Worm (Caenorhabditis elegans) whole organism, young adult: ENCODE data around the gene dsb-3.

Source experiments
- B0035.1 ChIP-seq: sonication (generic microtip); optimal IDR thresholded peaks from 2 replicates; lab custom pipeline; 2016; ENCODE audit warnings: missing genetic modification characterization, mild to moderate bottlenecking, missing compliant biosample characterization, missing genotype, missing genetic modification reagents
- C06A6.2 ChIP-seq: fragments of 200-800 bp; sonication (Bioruptor generic); conservative IDR thresholded peaks from 2 replicates; pipeline ENCODE4 v1.3.6; 2022; ENCODE audit warnings: missing genetic modification characterization, missing compliant biosample characterization
- F10E7.11 ChIP-seq: sonication (generic microtip); optimal IDR thresholded peaks from 2 replicates; lab custom pipeline; 2017; ENCODE audit warnings: mild to moderate bottlenecking, missing genetic modification characterization, moderate library complexity, missing compliant biosample characterization
- F37B4.10 ChIP-seq: fragments of 200-800 bp; sonication (Bioruptor generic); IDR thresholded peaks from 2 replicates; pipeline ENCODE4 v1.3.6; 2022; ENCODE audit warnings: missing genetic modification characterization, missing compliant biosample characterization
- F39B2.1 ChIP-seq: fragments of 200-800 bp; sonication (Bioruptor generic); IDR thresholded peaks from 2 replicates; pipeline ENCODE4 v1.3.6; 2022; ENCODE audit warnings: missing genetic modification reagents, missing genetic modification characterization, missing compliant biosample characterization
- F52B5.7 ChIP-seq: sonication (generic microtip); optimal IDR thresholded peaks from 2 replicates; lab custom pipeline; 2016; ENCODE audit warnings: mild to moderate bottlenecking, missing genetic modification characterization, missing compliant biosample characterization
- F57A8.1 ChIP-seq: fragments of 200-800 bp; sonication (Bioruptor generic); optimal IDR thresholded peaks from 2 replicates; lab custom pipeline; 2018; ENCODE audit warnings: mild to moderate bottlenecking, missing genetic modification characterization, moderate library complexity, missing compliant biosample characterization
- Y56A3A.18 ChIP-seq: fragments of 200-800 bp; sonication (Bioruptor generic); IDR thresholded peaks from 2 replicates; pipeline ENCODE4 v1.3.6; 2022; ENCODE audit warnings: missing genetic modification reagents, missing genetic modification characterization, missing compliant biosample characterization
- Y79H2A.3 ChIP-seq: fragments of 200-800 bp; sonication (Bioruptor generic); conservative IDR thresholded peaks from 2 replicates; pipeline ENCODE4 v1.3.6; 2022; ENCODE audit warnings: missing genetic modification reagents, missing genetic modification characterization, missing compliant biosample characterization
- Y95B8A.8 ChIP-seq: fragments of 200-800 bp; sonication (Bioruptor generic); IDR thresholded peaks from 2 replicates; pipeline ENCODE4 v1.3.6; 2022; ENCODE audit warnings: missing genetic modification reagents, missing genetic modification characterization, missing compliant biosample characterization
- ZK185.1 ChIP-seq: sonication (generic microtip); optimal IDR thresholded peaks from 2 replicates; lab custom pipeline; 2016; ENCODE audit warnings: mild to moderate bottlenecking, missing genetic modification characterization, missing compliant biosample characterization; ENCODE audit not compliant: poor library complexity, severe bottlenecking
- atf-7 ChIP-seq: sonication (generic microtip); optimal IDR thresholded peaks from 2 replicates; lab custom pipeline; 2017; ENCODE audit warnings: mild to moderate bottlenecking, missing genetic modification characterization, missing compliant biosample characterization
- bed-2 ChIP-seq: fragments of 200-800 bp; sonication (Bioruptor generic); IDR thresholded peaks from 2 replicates; pipeline ENCODE4 v1.3.6; 2022; ENCODE audit warnings: missing genetic modification reagents, missing genetic modification characterization, missing compliant biosample characterization
- ceh-79 ChIP-seq: sonication (generic microtip); optimal IDR thresholded peaks from 2 replicates; lab custom pipeline; 2017; ENCODE audit warnings: mild to moderate bottlenecking, missing genetic modification characterization, missing compliant biosample characterization
- egl-18 ChIP-seq: fragments of 200-800 bp; sonication (Bioruptor generic); IDR thresholded peaks from 2 replicates; pipeline ENCODE4 v1.3.6; 2022; ENCODE audit warnings: missing genetic modification reagents, missing genetic modification characterization, missing compliant biosample characterization
- egl-44 ChIP-seq: fragments of 200-800 bp; sonication (Bioruptor generic); IDR thresholded peaks from 2 replicates; pipeline ENCODE4 v1.3.6; 2022; ENCODE audit warnings: missing genetic modification reagents, missing genetic modification characterization, missing compliant biosample characterization
- egrh-3 ChIP-seq: fragments of 200-800 bp; sonication (Bioruptor generic); IDR thresholded peaks from 2 replicates; pipeline ENCODE4 v1.3.6; 2022; ENCODE audit warnings: missing genetic modification reagents, missing genetic modification characterization, missing compliant biosample characterization
- let-526 ChIP-seq: fragments of 200-800 bp; sonication (Bioruptor generic); IDR thresholded peaks from 2 replicates; pipeline ENCODE4 v1.3.6; 2022; ENCODE audit warnings: missing genetic modification reagents, missing genetic modification characterization, missing compliant biosample characterization
- let-607 ChIP-seq, 2 experiments: fragments of 200-800 bp in 1 of 2; sonication (Bioruptor generic) in 1 of 2; sonication (generic microtip) in 1 of 2; optimal IDR thresholded peaks; 2 replicates each; lab custom pipeline; 2016 to 2018; ENCODE audit warnings: mild to moderate bottlenecking in 2 of 2, missing compliant biosample characterization in 2 of 2, missing genetic modification characterization in 2 of 2, moderate library complexity in 2 of 2, missing genotype in 1 of 2
- lin-54 ChIP-seq: fragments of 200-800 bp; sonication (Bioruptor generic); optimal IDR thresholded peaks from 2 replicates; lab custom pipeline; 2018; ENCODE audit warnings: mild to moderate bottlenecking, missing genetic modification characterization, missing compliant biosample characterization
- madf-3 ChIP-seq: fragments of 200-800 bp; sonication (Bioruptor generic); IDR thresholded peaks from 2 replicates; pipeline ENCODE4 v1.3.6; 2022; ENCODE audit warnings: missing genetic modification reagents, missing genetic modification characterization, missing compliant biosample characterization
- madf-8 ChIP-seq: fragments of 200-800 bp; sonication (Bioruptor generic); conservative IDR thresholded peaks from 2 replicates; pipeline ENCODE4 v1.3.6; 2022; ENCODE audit warnings: missing genetic modification reagents, missing genetic modification characterization, missing compliant biosample characterization
- mel-28 ChIP-seq: sonication (generic microtip); optimal IDR thresholded peaks from 2 replicates; lab custom pipeline; 2016; ENCODE audit warnings: borderline replicate concordance, mild to moderate bottlenecking, missing genetic modification characterization, missing compliant biosample characterization
- nfya-2 ChIP-seq: fragments of 200-800 bp; sonication (Bioruptor generic); IDR thresholded peaks from 2 replicates; pipeline ENCODE4 v1.3.6; 2022; ENCODE audit warnings: missing genetic modification reagents, missing genetic modification characterization, missing compliant biosample characterization
- nfyb-1 ChIP-seq: fragments of 200-800 bp; sonication (Bioruptor generic); IDR thresholded peaks from 2 replicates; pipeline ENCODE4 v1.3.6; 2022; ENCODE audit warnings: missing genetic modification reagents, missing genetic modification characterization, missing compliant biosample characterization
- nhr-80 ChIP-seq: sonication (generic microtip); optimal IDR thresholded peaks from 2 replicates; lab custom pipeline; 2016; ENCODE audit warnings: missing genetic modification characterization, missing compliant biosample characterization
- pha-4 ChIP-seq: fragments of 150-350 bp; sonication (generic microtip); optimal IDR thresholded peaks from 2 replicates; lab custom pipeline; 2014; ENCODE audit warnings: missing biosample characterization, missing genetic modification reagents, missing genetic modification characterization
- sdz-38 ChIP-seq: sonication (generic microtip); optimal IDR thresholded peaks from 2 replicates; lab custom pipeline; 2016; ENCODE audit warnings: missing genotype, missing genetic modification characterization, missing compliant biosample characterization
- snpc-4 ChIP-seq, 5 experiments: fragments of 150-350 bp in 1 of 5; sonication (generic microtip) in 4 of 5; optimal IDR thresholded peaks; 2 replicates each; lab custom pipeline; 2014 to 2018; ENCODE audit warnings: missing genetic modification characterization in 5 of 5, missing biosample characterization in 3 of 5, antibody characterized with exemption in 2 of 5, mild to moderate bottlenecking in 2 of 5, missing compliant biosample characterization in 2 of 5, missing genotype in 2 of 5, moderate library complexity in 2 of 5, missing genetic modification reagents in 1 of 5
- sptf-2 ChIP-seq: fragments of 200-800 bp; sonication (Bioruptor generic); optimal IDR thresholded peaks from 2 replicates; lab custom pipeline; 2018; ENCODE audit warnings: mild to moderate bottlenecking, missing genetic modification characterization, missing compliant biosample characterization
- tbp1 ChIP-seq: fragments of 200-800 bp; sonication (Bioruptor generic); optimal IDR thresholded peaks from 2 replicates; lab custom pipeline; 2018; ENCODE audit warnings: mild to moderate bottlenecking, missing genetic modification characterization, missing compliant biosample characterization
- unc-130 ChIP-seq: sonication (generic microtip); optimal IDR thresholded peaks from 2 replicates; lab custom pipeline; 2016; ENCODE audit warnings: missing genetic modification reagents, missing genetic modification characterization, missing compliant biosample characterization
- zfh-2 ChIP-seq: fragments of 200-800 bp; sonication (Bioruptor generic); conservative IDR thresholded peaks from 2 replicates; pipeline ENCODE4 v1.3.6; 2022; ENCODE audit warnings: missing genetic modification reagents, missing genetic modification characterization, missing compliant biosample characterization
- ztf-18 ChIP-seq: sonication (generic microtip); optimal IDR thresholded peaks from 2 replicates; lab custom pipeline; 2016; ENCODE audit warnings: missing genotype, mild to moderate bottlenecking, missing genetic modification characterization, missing compliant biosample characterization
- ztf-25 ChIP-seq: fragments of 200-800 bp; sonication (Bioruptor generic); IDR thresholded peaks from 2 replicates; pipeline ENCODE4 v1.3.6; 2022; ENCODE audit warnings: missing genetic modification reagents, missing genetic modification characterization, missing compliant biosample characterization
- ztf-26 ChIP-seq: sonication (generic microtip); optimal IDR thresholded peaks from 2 replicates; lab custom pipeline; 2017; ENCODE audit warnings: missing genetic modification characterization, missing compliant biosample characterization
- ztf-3 ChIP-seq: fragments of 200-800 bp; sonication (Bioruptor generic); optimal IDR thresholded peaks from 2 replicates; lab custom pipeline; 2018; ENCODE audit warnings: mild to moderate bottlenecking, missing genetic modification characterization, missing compliant biosample characterization

Gene dsb-3

DNA sequence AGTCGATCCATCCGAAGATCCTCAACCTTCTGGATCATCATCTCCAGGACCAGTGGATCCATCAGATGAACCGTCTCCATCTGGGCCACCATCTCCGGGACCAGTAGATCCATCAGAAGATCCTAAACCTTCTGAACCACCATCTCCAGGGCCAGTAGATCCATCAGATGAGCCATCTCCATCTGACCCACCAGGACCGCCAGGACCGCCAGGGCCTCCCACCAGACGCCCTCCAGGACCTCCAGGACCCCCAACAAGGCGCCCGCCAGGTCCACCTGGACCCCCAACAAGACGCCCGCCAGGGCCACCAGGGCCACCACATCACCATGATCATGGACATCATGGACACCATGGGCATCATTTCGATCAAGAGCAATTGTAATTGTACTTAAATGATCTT is 32.2 kb downstream of the dsb-3 start:
- TF ChIP-seq C06A6.2 (no peak), unc-130 (GFP tag; lab: Kevin White, UChicago) (no peak), egrh-3 (GFP tag; lab: Robert Waterston, UW) (peak; percentile 86; the same call in 1 of the 2 replicates), zfh-2 (GFP tag; lab: Robert Waterston, UW) (peak; percentile 88), F52B5.7 (no peak)

DNA sequence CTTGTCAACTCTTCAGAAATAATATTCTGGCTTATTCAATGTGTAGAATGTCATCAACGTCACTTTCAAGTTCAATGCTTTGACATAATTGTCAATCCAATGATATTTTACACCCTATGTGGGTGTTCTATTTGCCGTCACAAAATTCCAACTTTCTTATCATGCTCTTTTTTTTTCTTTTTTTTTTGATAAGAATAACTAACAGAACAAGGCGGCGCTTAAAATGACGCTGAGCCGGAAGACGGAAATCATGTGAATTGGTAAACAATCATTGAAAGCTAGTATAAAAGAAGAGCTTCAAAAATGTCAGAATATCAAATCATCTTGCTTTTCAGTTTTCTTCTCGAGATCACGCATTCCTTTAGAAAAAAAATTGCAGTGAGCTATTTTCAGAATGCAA is 33.1 kb downstream of the dsb-3 start, which contains the start of gene C50F7.5:
TSS of gene C50F7.5 (plus strand) at position 395 of the 400 bp plus-strand sequence.
- TF ChIP-seq nhr-80 (peak; percentile 26), egl-44 (GFP tag; lab: Robert Waterston, UW) (no peak)
- TF ChIP-seq, all 124 proteins: peak for 1

DNA sequence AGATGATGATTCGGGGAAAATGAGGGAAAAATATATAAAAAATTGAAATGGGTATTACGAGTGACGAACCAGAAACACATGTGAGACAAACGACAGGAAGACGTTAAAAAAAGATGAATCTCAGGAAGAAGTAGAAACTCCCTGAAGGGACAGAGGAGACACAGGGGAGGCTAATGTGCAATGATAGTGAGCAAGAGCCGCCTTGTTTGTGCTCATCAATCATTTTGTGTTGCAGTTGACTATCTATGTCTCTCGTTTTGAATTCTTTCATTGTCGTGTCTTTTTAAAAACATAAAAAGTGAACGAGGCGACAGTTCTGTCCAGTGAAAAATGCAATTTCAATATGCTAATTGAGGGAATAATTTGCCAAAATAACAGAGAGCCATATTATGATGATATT is 34.5 kb downstream of the dsb-3 start:
- TF ChIP-seq madf-3 (GFP tag; lab: Robert Waterston, UW) (no peak), let-526 (no peak), ztf-3 (GFP tag; lab: Kevin White, UChicago) (no peak), F57A8.1 (GFP tag; lab: Kevin White, UChicago) (no peak), ztf-18 (tag; lab: Kevin White, UChicago) (no peak), ztf-26 (tag; lab: Kevin White, UChicago) (no peak), pha-4 (tag; lab: Kevin White, UChicago) (no peak), snpc-4 (GFP tag; optimal IDR thresholded peaks at IDR 0.05; lab: Kevin White, UChicago) (no peak), snpc-4 (tag; optimal IDR thresholded peaks at IDR 0.05; lab: Kevin White, UChicago) (no peak), madf-8 (GFP tag; lab: Robert Waterston, UW) (no peak), bed-2 (GFP tag; lab: Robert Waterston, UW) (no peak), Y95B8A.8 (GFP tag; lab: Robert Waterston, UW) (no peak), mel-28 (tag; lab: Kevin White, UChicago) (no peak), Y79H2A.3 (GFP tag; lab: Robert Waterston, UW) (no peak), sptf-2 (GFP tag; lab: Kevin White, UChicago) (no peak), ZK185.1 (tag; lab: Kevin White, UChicago) (no peak), F37B4.10 (no peak), egl-18 (no peak), Y56A3A.18 (no peak)

DNA sequence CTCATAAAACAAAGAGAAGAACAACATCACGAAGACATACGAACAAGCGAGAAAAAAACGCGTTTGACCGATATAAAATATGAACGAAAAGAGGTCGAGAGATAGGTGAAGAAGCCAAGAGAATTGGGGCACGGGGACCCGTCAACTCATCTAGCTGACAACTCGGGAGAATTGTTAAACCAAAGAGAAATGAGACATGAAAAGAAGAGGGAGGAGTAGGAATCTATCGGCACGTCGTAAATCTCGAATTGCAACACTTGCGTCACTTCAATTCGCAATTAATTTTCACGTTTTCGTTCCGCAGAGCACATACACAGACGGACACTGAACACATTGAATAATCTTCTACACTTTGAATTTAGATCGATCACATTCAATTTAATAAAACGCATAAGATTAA is 35.9 kb downstream of the dsb-3 start:
- TF ChIP-seq atf-7 (tag; lab: Kevin White, UChicago) = no peak
- TF ChIP-seq B0035.1 (tag; lab: Kevin White, UChicago) = no peak
- TF ChIP-seq F39B2.1 (GFP tag; lab: Robert Waterston, UW) = no peak
- TF ChIP-seq ztf-25 (GFP tag; lab: Robert Waterston, UW) = no peak
- TF ChIP-seq nfya-2 (GFP tag; lab: Robert Waterston, UW) = no peak
- TF ChIP-seq Y95B8A.8 (GFP tag; lab: Robert Waterston, UW) = no peak
- TF ChIP-seq let-607 (tag; optimal IDR thresholded peaks at IDR 0.05; lab: Kevin White, UChicago) = no peak
- TF ChIP-seq nfyb-1 = no peak
- no peak for TF ChIP-seq let-526
- TF ChIP-seq, all 124 proteins: peak for 0

DNA sequence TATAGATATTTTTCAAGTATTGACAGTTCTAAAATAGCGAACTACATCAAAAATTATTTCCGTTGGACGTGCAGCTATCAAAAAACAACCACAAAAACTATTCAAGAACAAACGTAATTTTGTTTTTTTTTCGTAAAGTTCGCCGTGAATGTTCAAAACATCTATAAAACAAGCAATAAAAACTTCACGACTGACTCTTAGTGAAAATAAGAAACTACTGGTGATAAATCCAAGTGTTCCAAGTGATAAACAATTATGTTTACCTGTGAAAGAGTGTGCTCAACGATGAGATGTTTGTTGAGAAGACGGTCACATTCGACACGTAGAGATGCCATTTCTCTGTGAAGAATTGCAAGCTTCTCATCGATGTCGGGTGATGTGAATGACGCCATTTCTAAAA is 36.6 kb downstream of the dsb-3 start, which contains the start of gene C50F7.6:
TSS of gene C50F7.6 (minus strand) at position 394 of the 400 bp plus-strand sequence.
- TF ChIP-seq pha-4 (tag; lab: Kevin White, UChicago) (no peak), ceh-79 (tag; lab: Kevin White, UChicago) (no peak), sdz-38 (no peak), F10E7.11 (tag; lab: Kevin White, UChicago) (no peak), lin-54 (no peak), tbp1 (GFP tag; lab: Kevin White, UChicago) (no peak), egl-18 (no peak)
